Worm (Caenorhabditis elegans): ENCODE measurements around the gene K11D12.14.

The K11D12.14 gene

DNA sequence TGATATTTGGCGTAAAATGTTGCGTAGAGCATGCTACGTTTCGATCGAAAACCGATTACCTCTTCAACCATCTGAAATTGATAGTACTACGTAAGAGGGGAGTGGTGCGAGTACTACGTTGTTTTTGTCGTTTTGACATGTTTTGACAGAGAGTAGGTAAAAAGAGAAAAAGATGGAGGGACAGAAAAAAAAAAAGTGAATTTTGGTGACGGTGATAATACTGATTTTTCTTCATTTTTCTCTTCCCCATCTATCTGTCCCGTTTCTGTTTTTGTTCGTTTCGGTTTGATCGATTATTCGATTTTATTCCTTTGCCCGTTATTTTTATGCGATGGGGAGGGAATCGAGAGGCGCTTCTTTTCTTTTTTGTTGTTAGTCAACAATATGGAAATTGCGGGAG is 8.5 kb upstream of the K11D12.14 start, which contains the start of gene K11D12.8:
TSS of gene K11D12.8 (minus strand) at position 77 of the 400 bp plus-strand sequence.
- no peak for TF ChIP-seq akir-1 (GFP tag; optimal IDR thresholded peaks at IDR 0.05)
- TF ChIP-seq Y95B8A.8 (GFP tag; IDR thresholded peaks at IDR 0.05): no peak
- TF ChIP-seq ztf-22 (GFP tag; optimal IDR thresholded peaks at IDR 0.05): no peak
- TF ChIP-seq let-607 (tag; optimal IDR thresholded peaks at IDR 0.05): no peak
- no peak for TF ChIP-seq rpc-1 (optimal IDR thresholded peaks at IDR 0.05)
- no peak for TF ChIP-seq rpc-1 (tag; optimal IDR thresholded peaks at IDR 0.05)
- TF ChIP-seq ekl-4 (GFP tag; IDR thresholded peaks at IDR 0.05): no peak
- no peak for TF ChIP-seq bed-1 (GFP tag; IDR thresholded peaks at IDR 0.05)
- no peak for TF ChIP-seq sptf-2 (GFP tag; optimal IDR thresholded peaks at IDR 0.05)
- no peak for TF ChIP-seq dpl-1 (GFP tag; optimal IDR thresholded peaks at IDR 0.05)
- no peak for TF ChIP-seq hlh-12 (tag; optimal IDR thresholded peaks at IDR 0.05)
- no peak for TF ChIP-seq B0336.3 (GFP tag; IDR thresholded peaks at IDR 0.05)
- no peak for TF ChIP-seq B0261.1 (tag; optimal IDR thresholded peaks at IDR 0.05)
- TF ChIP-seq ztf-3 (GFP tag; optimal IDR thresholded peaks at IDR 0.05): no peak
- no peak for TF ChIP-seq him-1 (tag; optimal IDR thresholded peaks at IDR 0.05)
- TF ChIP-seq somi-1 (GFP tag; optimal IDR thresholded peaks at IDR 0.05): no peak
- TF ChIP-seq rec-8 (tag; optimal IDR thresholded peaks at IDR 0.05): no peak

DNA sequence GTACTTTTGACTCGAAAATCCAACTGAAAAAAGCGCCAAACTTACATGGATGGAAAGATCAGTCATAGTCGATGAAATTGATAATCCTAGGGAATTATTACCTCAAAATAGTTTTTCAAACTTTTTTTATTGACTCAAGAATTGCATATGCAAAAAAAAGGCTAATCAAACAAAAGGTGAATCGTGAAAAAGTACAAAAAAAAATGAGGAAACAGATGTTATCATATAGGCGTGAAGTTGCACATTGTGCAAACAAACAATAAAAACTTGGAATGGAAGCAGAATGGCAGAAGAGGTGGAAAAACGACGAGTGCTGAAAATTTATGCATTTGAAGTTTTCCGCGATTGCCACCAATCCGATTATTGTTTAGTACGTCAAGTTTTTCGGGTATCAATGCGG is 3.3 kb upstream of the K11D12.14 start, which contains the start of gene exc-14:
TSS of gene exc-14 (minus strand) at position 101 of the 400 bp plus-strand sequence.
- TF ChIP-seq dox-1 (GFP tag; IDR thresholded peaks at IDR 0.05) (no peak), madf-10 (tag; optimal IDR thresholded peaks at IDR 0.05) (no peak), Y56A3A.18 (GFP tag; IDR thresholded peaks at IDR 0.05) (no peak), cebp-1 (GFP tag; IDR thresholded peaks at IDR 0.05) (no peak), cebp-1 (tag; optimal IDR thresholded peaks at IDR 0.05) (no peak), nhr-80 (tag; optimal IDR thresholded peaks at IDR 0.05) (no peak), gei-17 (GFP tag; optimal IDR thresholded peaks at IDR 0.05) (no peak), ceh-100 (GFP tag; IDR thresholded peaks at IDR 0.05) (no peak), ztf-22 (GFP tag; optimal IDR thresholded peaks at IDR 0.05) (no peak), fkh-3 (tag; optimal IDR thresholded peaks at IDR 0.05) (no peak), ceh-91 (GFP tag; IDR thresholded peaks at IDR 0.05) (no peak), D2030.7 (GFP tag; IDR thresholded peaks at IDR 0.05) (no peak), tlf-1 (GFP tag; optimal IDR thresholded peaks at IDR 0.05) (no peak), snpc-4 (GFP tag; optimal IDR thresholded peaks at IDR 0.05) (no peak), snpc-4 (tag; optimal IDR thresholded peaks at IDR 0.05) (no peak), F33H1.4 (GFP tag; IDR thresholded peaks at IDR 0.05) (no peak), B0019.2 (GFP tag; conservative IDR thresholded peaks at IDR 0.05) (no peak), F22D6.2 (tag; optimal IDR thresholded peaks at IDR 0.05) (no peak), mes-4 (tag; optimal IDR thresholded peaks at IDR 0.05) (no peak), zim-3 (tag; optimal IDR thresholded peaks at IDR 0.05) (no peak), ztf-26 (tag; optimal IDR thresholded peaks at IDR 0.05) (no peak)

DNA sequence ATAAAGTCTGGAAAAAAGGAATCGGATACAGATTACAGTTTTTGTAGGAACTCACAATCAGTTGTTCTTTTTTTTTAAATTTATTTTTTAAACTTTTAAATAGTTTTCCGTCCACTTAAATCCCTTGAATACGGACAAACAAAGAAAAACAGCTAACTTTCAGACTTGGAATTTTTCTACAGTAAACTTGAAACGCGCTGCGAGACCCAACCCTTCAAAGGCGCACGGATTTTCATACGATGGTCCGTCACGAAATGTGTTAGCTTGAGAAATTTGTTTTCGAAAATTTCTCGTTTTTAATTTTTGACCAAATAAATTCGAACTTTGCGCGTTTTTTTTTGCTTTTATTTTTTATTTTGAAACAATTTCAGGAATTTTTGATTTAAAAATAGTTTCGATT is 2.9 kb upstream of the K11D12.14 start:
- no peak for TF ChIP-seq zim-3 (tag; optimal IDR thresholded peaks at IDR 0.05)
- peak; percentile 42 for TF ChIP-seq lsl-1 (GFP tag; optimal IDR thresholded peaks at IDR 0.05)
- no peak for TF ChIP-seq egl-44 (GFP tag; IDR thresholded peaks at IDR 0.05)
- peak; percentile 58 for TF ChIP-seq xnd-1 (tag; optimal IDR thresholded peaks at IDR 0.05)
- no peak for TF ChIP-seq Y95B8A.8 (GFP tag; IDR thresholded peaks at IDR 0.05)
- TF ChIP-seq F55B11.4 (tag; optimal IDR thresholded peaks at IDR 0.05; ENCODE audit: borderline replicate concordance, insufficient read depth): no peak
- no peak for TF ChIP-seq unc-62 (GFP tag; optimal IDR thresholded peaks at IDR 0.05)
- TF ChIP-seq Y67H2A.10 (GFP tag; conservative IDR thresholded peaks at IDR 0.05): no peak
- TF ChIP-seq F33H1.4 (GFP tag; IDR thresholded peaks at IDR 0.05): peak; percentile 60
- no peak for TF ChIP-seq ets-4 (GFP tag; optimal IDR thresholded peaks at IDR 0.05)
- no peak for TF ChIP-seq mes-4 (tag; optimal IDR thresholded peaks at IDR 0.05)
- TF ChIP-seq chd-7 (tag; optimal IDR thresholded peaks at IDR 0.05): no peak
- TF ChIP-seq lin-35 (GFP tag; optimal IDR thresholded peaks at IDR 0.05): no peak
- TF ChIP-seq snpc-4 (GFP tag; optimal IDR thresholded peaks at IDR 0.05): no peak
- no peak for TF ChIP-seq snpc-4 (tag; optimal IDR thresholded peaks at IDR 0.05)
- TF ChIP-seq lsy-27 (tag; optimal IDR thresholded peaks at IDR 0.05; ENCODE audit: borderline replicate concordance, insufficient read depth): no peak
- no peak for TF ChIP-seq ztf-6 (GFP tag; IDR thresholded peaks at IDR 0.05)
